Worm (Caenorhabditis elegans): ENCODE results near the gene fbxa-71.

Gene fbxa-71

ce11 chrIII:2219408-2219807, 36.2 kb upstream of the fbxa-71 start, which contains the start of gene fbxa-12:
Gene fbxa-12 (plus strand): TSS chrIII:2219708.
- TF ChIP-seq aha-1 (tag), result no peak
- TF ChIP-seq Y105C5A.15 (GFP tag; IDR thresholded peaks at IDR 0.05), result no peak
- TF ChIP-seq sdz-12 (GFP tag; optimal IDR thresholded peaks at IDR 0.05), result no peak
- TF ChIP-seq F37D6.2 (tag; optimal IDR thresholded peaks at IDR 0.05), result no peak
- no peak for TF ChIP-seq ceh-44 (GFP tag; IDR thresholded peaks at IDR 0.05)
- no peak for TF ChIP-seq jun-1 (tag; optimal IDR thresholded peaks at IDR 0.05)
- no peak for TF ChIP-seq D1046.2 (GFP tag; IDR thresholded peaks at IDR 0.05)
- no peak for TF ChIP-seq daf-8 (GFP tag; IDR thresholded peaks at IDR 0.05)
- TF ChIP-seq spr-1 (tag; optimal IDR thresholded peaks at IDR 0.05), result no peak
- no peak for TF ChIP-seq lsy-2 (tag; optimal IDR thresholded peaks at IDR 0.05)

DNA sequence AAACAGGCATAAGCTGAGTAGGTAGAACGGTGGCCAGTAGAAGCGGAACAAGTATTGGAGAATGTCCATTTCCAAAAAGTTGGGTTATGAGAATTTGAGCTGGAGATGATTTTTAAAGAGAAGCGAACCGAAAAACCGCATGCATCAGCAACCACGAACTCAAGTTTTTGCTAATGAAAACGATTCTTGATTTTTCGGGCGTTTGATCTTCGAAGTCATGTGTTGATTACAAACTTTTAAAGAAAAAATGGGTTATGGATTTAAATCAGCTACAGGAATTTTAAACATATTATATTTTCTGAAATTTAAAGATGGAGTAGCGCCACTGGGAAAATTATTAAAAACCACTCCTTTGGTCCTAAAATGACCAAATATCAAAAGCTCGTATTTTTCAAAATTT, 31.7 kb upstream of the fbxa-71 start, which contains the start of gene srd-65:
TSS of gene srd-65 (minus strand) at position 101 of the 400 bp plus-strand sequence.
- TF ChIP-seq F37D6.2 (tag; optimal IDR thresholded peaks at IDR 0.05), result no peak
- no peak for TF ChIP-seq fkh-10 (GFP tag; optimal IDR thresholded peaks at IDR 0.05)
- TF ChIP-seq dmd-9 (GFP tag; IDR thresholded peaks at IDR 0.05), result no peak
- no peak for TF ChIP-seq F10B5.3 (tag; optimal IDR thresholded peaks at IDR 0.05)
- no peak for TF ChIP-seq hmg-1.1 (GFP tag; IDR thresholded peaks at IDR 0.05)
- no peak for TF ChIP-seq zfp-2 (tag; optimal IDR thresholded peaks at IDR 0.05)
- TF ChIP-seq nhr-102 (tag; optimal IDR thresholded peaks at IDR 0.05), result no peak
- no peak for TF ChIP-seq madf-9 (GFP tag; conservative IDR thresholded peaks at IDR 0.05)
- TF ChIP-seq aha-1 (tag), result no peak
- TF ChIP-seq R02D3.7 (tag; optimal IDR thresholded peaks at IDR 0.05), result no peak
- TF ChIP-seq ceh-44 (GFP tag; IDR thresholded peaks at IDR 0.05), result no peak
- no peak for TF ChIP-seq hif-1 (tag; optimal IDR thresholded peaks at IDR 0.05)
- no peak for TF ChIP-seq egl-43 (GFP tag; IDR thresholded peaks at IDR 0.05)

DNA sequence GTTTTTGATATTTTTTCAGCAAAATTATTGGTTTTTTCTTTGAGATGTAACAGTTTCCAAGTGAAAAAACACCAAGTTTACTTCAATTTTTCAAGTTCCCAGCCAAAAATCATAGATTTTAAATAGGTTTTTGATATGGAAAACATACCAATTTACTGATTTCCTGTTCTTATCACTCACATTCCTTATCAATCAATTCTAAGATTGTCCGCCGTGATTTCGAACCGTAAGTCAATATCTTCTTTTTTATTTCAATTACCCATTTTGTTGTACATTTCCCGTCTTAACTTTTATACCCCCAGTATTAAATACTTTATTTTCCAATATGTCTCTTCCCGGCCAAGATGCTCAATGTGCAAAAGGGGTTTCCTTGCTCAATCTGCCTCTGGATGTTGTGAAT, 31.1 kb upstream of the fbxa-71 start, which contains the start of gene fbxa-38:
TSS of gene fbxa-38 (plus strand) at position 195 of the 400 bp plus-strand sequence.
- TF ChIP-seq zfp-2 (tag; optimal IDR thresholded peaks at IDR 0.05) (no peak), madf-9 (GFP tag; conservative IDR thresholded peaks at IDR 0.05) (no peak), ztf-7 (tag; optimal IDR thresholded peaks at IDR 0.05) (no peak), lin-29 (GFP tag; IDR thresholded peaks at IDR 0.05) (no peak), spr-3 (GFP tag; optimal IDR thresholded peaks at IDR 0.05) (no peak), nhr-237 (tag; optimal IDR thresholded peaks at IDR 0.05) (no peak)

ce11 chrIII:2227407-2227806, 28.2 kb upstream of the fbxa-71 start, which contains the start of gene fbxa-62:
Gene fbxa-62 (plus strand): TSS chrIII:2227707.
- TF ChIP-seq nhr-11 (tag; optimal IDR thresholded peaks at IDR 0.05), result no peak
- TF ChIP-seq lim-7 (GFP tag; IDR thresholded peaks at IDR 0.05), result no peak
- TF ChIP-seq zip-11 (GFP tag; IDR thresholded peaks at IDR 0.05), result no peak
- TF ChIP-seq cey-2 (tag; optimal IDR thresholded peaks at IDR 0.05; ENCODE audit: borderline replicate concordance, insufficient read depth), result no peak
- no peak for TF ChIP-seq T26A8.4 (GFP tag; IDR thresholded peaks at IDR 0.05)
- no peak for TF ChIP-seq nhr-41 (GFP tag; IDR thresholded peaks at IDR 0.05)
- TF ChIP-seq aly-2 (tag; optimal IDR thresholded peaks at IDR 0.05), result no peak
- no peak for TF ChIP-seq spr-3 (GFP tag; optimal IDR thresholded peaks at IDR 0.05)
- no peak for TF ChIP-seq nhr-102 (tag; optimal IDR thresholded peaks at IDR 0.05)
- TF ChIP-seq snpc-1.2 (GFP tag; IDR thresholded peaks at IDR 0.05), result no peak
- TF ChIP-seq zag-1 (tag; optimal IDR thresholded peaks at IDR 0.05), result no peak
- TF ChIP-seq hlh-11 (tag; optimal IDR thresholded peaks at IDR 0.05), result no peak
- TF ChIP-seq lin-15B (tag; optimal IDR thresholded peaks at IDR 0.05), result no peak

ce11 chrIII:2232360-2232759, 23.3 kb upstream of the fbxa-71 start, which contains the start of gene fbxa-47:
Gene fbxa-47 (minus strand): TSS chrIII:2232460.
- no peak for TF ChIP-seq snpc-1.2 (GFP tag; IDR thresholded peaks at IDR 0.05)
- no peak for TF ChIP-seq spr-1 (tag; optimal IDR thresholded peaks at IDR 0.05)
- TF ChIP-seq dve-1 (tag; optimal IDR thresholded peaks at IDR 0.05; ENCODE audit: insufficient read depth), result no peak
- TF ChIP-seq ZK337.2 (GFP tag; IDR thresholded peaks at IDR 0.05), result no peak
- TF ChIP-seq ctbp-1 (GFP tag; IDR thresholded peaks at IDR 0.05), result no peak
- TF ChIP-seq unc-130 (GFP tag; optimal IDR thresholded peaks at IDR 0.05), result no peak
- TF ChIP-seq set-16 (GFP tag; IDR thresholded peaks at IDR 0.05), result no peak
- TF ChIP-seq daf-16 (GFP tag; optimal IDR thresholded peaks at IDR 0.05), result no peak
- no peak for TF ChIP-seq daf-16 (tag; optimal IDR thresholded peaks at IDR 0.05)
- TF ChIP-seq unc-62 (GFP tag; optimal IDR thresholded peaks at IDR 0.05 in 1 of 2), result no peak
- TF ChIP-seq unc-62 (tag; optimal IDR thresholded peaks at IDR 0.05), result no peak
- TF ChIP-seq vab-7 (GFP tag; IDR thresholded peaks at IDR 0.05), result no peak
- TF ChIP-seq zfp-2 (tag; optimal IDR thresholded peaks at IDR 0.05), result no peak
- no peak for TF ChIP-seq nhr-25 (tag; optimal IDR thresholded peaks at IDR 0.05; ENCODE audit: borderline replicate concordance, insufficient read depth)
- TF ChIP-seq zag-1 (tag; optimal IDR thresholded peaks at IDR 0.05), result no peak

Measured in whole organism, L4 larva.